Fruit fly (Drosophila melanogaster) Kc167 (cell line): ENCODE results near the gene pod1.

ENCODE experiments used
- h ChIP-seq: fragments of >200 bp; optimal IDR thresholded peaks from 3 replicates; lab custom pipeline; 2018; ENCODE audit warnings: missing external identifiers
- psq ChIP-seq: fragments of >200 bp; optimal IDR thresholded peaks from 2 replicates; lab custom pipeline; 2017; ENCODE audit warnings: missing external identifiers
- ttk ChIP-seq: sonication (Bioruptor generic); optimal IDR thresholded peaks from 2 replicates; lab custom pipeline; 2017; ENCODE audit warnings: missing external identifiers

DNA sequence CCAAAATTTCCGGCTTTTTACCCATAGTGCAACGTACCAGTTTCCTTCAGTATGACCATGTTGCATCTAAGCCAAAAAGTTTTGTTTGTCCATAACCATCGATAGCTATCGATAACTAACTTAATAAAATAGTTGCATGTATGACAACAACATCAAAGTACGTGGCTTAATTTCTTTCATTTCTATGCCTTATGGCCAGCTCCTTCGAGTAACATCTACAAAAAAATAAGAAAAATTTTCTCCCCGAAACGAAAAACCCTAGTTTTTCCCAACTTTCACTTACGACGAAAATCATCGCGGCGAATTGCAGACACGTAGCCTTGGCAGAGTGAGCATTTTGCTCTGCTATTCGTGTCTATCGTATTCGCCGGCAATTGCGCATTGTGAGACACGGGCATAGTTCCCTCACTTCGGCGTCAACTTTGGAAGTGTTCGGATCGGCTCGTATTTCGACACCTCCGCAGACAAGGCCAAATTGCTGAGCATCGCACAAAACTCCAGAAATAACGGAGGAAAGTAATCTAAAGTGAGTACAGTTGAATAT, 47.2 kb upstream of the pod1 start, which contains the start of gene sov:
- no peak for TF ChIP-seq h (lab: Kevin White, UChicago)
- TF ChIP-seq psq = no peak
- no peak for TF ChIP-seq ttk (lab: Kevin White, UChicago)
